Worm (Caenorhabditis elegans) whole organism, mixed stage, embryonic: ENCODE data around the gene Y48B6A.13.

Experiments used
- nhr-12 ChIP-seq: fragments of 150-350 bp; optimal IDR thresholded peaks from 2 replicates; lab custom pipeline; 2014; ENCODE audit warnings: missing biosample characterization, missing genetic modification characterization
- pha-4 ChIP-seq: fragments of 150-350 bp; optimal IDR thresholded peaks from 2 replicates; lab custom pipeline; 2018; ENCODE audit warnings: missing biosample characterization, missing genetic modification reagents, missing genetic modification characterization

DNA sequence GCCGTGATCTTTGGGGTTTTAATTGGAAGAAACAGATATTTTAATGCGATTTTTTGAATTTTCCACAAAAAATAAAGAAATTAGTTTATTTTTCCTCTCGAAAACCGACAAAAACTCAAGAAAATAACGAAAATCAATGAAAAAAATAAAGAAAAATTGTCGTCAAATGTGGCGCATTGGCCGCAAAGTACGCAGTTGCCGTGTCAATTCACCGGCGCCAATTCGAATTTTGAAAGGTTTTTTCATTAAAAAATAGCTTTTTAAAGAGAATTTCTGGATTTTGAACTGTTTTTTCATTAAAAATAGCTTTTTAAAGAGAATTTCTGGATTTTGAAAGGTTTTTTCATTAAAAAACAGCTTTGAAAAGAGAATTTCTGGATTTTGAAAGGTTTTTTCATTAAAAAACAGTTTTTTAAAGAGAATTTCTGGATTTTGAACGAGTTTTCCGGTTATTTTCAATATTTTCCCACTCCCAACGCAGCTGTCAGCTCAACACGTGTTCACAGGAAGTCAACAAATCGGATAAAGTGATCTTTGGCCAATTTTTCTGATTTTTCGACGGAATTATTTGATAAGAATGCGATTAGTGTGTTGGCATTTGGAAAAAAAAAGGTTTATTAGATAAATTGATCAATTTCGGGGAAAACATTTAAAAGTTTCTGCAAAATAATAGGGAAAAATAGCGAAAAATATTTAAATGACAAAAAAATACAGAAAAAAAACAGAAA lies 8.5 kb upstream of the Y48B6A.13 start:
- TF ChIP-seq nhr-12 (tag; lab: Kevin White, UChicago) (no peak), pha-4 (no peak)
